Worm (Caenorhabditis elegans): Measurements from ENCODE around the gene Y6G8.6.

DNA sequence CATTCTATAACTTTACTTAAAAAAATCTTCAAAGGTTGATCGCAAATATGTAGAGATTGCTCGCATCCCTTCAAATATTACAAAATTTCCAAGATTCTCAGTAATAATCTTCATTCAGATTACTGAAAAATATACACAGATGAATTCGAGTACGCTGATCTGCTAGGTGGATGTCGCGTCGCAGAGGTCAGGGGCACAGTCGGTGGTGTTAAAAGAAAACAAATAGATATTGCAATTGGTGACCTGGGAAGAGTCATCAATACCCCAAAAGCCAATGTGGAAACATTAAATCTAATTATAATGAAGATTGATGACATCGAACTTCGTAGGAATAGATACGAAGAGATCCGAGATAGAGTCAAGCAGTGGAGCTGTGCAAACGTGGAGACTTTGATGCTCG is 11.9 kb upstream of the Y6G8.6 start, which contains the start of gene F57G4.10:
- no peak for TF ChIP-seq Y75B8A.6 (GFP tag; IDR thresholded peaks at IDR 0.05)
- no peak for TF ChIP-seq lin-38 (GFP tag; IDR thresholded peaks at IDR 0.05)
- TF ChIP-seq ZK546.5 (tag; optimal IDR thresholded peaks at IDR 0.05): no peak
- no peak for TF ChIP-seq mdt-29 (GFP tag; IDR thresholded peaks at IDR 0.05)
- no peak for TF ChIP-seq ctbp-1 (GFP tag; IDR thresholded peaks at IDR 0.05)
- TF ChIP-seq egl-27 (tag; optimal IDR thresholded peaks at IDR 0.05): no peak
- TF ChIP-seq lin-13 (GFP tag; optimal IDR thresholded peaks at IDR 0.05): no peak
- no peak for TF ChIP-seq nhr-41 (GFP tag; IDR thresholded peaks at IDR 0.05)

Measured in whole organism, L4 larva.